Fruit fly (Drosophila melanogaster): Measurements from ENCODE around the gene Polr1D.

The Polr1D gene

dm6 chr2L:19098668-19099067 is 36.4 kb downstream of the Polr1D start:
- TF ChIP-seq CG4496 (GFP tag; IDR thresholded peaks at IDR 0.05) (no peak), CG10348 (GFP tag; IDR thresholded peaks at IDR 0.05) (no peak), CG14655 (GFP tag; optimal IDR thresholded peaks at IDR 0.05) (no peak), CG13204 (GFP tag; optimal IDR thresholded peaks at IDR 0.05) (no peak), CG34367 (tag; optimal IDR thresholded peaks at IDR 0.05) (no peak), rn (GFP tag; IDR thresholded peaks at IDR 0.05) (no peak), Pif1A (GFP tag; optimal IDR thresholded peaks at IDR 0.05) (no peak), CG17806 (tag; optimal IDR thresholded peaks at IDR 0.05) (no peak), CG12605 (GFP tag; IDR thresholded peaks at IDR 0.05) (no peak), Snoo (tag; optimal IDR thresholded peaks at IDR 0.05) (no peak), D1 (tag; optimal IDR thresholded peaks at IDR 0.05) (no peak), CG9948 (tag; optimal IDR thresholded peaks at IDR 0.05) (no peak), gl (tag; optimal IDR thresholded peaks at IDR 0.05) (no peak), EcR (GFP tag; optimal IDR thresholded peaks at IDR 0.05) (no peak), CG8159 (tag; optimal IDR thresholded peaks at IDR 0.05) (no peak)

DNA sequence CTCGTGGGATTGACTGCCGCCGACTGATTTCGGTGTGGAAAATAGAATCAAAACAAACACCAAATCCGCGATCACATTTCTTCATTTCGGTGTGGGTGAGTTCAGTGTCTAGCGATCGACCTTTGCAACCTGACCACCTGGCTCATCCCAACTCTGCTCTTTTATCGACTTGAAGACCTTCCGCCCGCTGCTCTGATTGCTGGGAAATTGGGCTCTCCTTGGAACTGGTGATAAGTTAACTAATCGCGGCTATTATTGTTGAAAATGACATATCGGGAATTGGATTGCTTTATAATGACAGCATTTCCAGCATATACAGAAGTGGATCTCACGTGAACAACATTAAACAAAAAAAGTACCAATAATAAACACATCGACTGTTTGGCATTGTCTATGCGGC is 37.7 kb downstream of the Polr1D start:
- no peak for TF ChIP-seq CG8301 (tag; optimal IDR thresholded peaks at IDR 0.05)
- TF ChIP-seq CG34367 (tag; optimal IDR thresholded peaks at IDR 0.05): no peak
- TF ChIP-seq CG32121 (GFP tag; IDR thresholded peaks at IDR 0.05): no peak
- TF ChIP-seq Pif1A (GFP tag; optimal IDR thresholded peaks at IDR 0.05): no peak
- TF ChIP-seq Ets98B (GFP tag; IDR thresholded peaks at IDR 0.05): no peak
- no peak for TF ChIP-seq CG4496 (GFP tag; IDR thresholded peaks at IDR 0.05)
- no peak for TF ChIP-seq Snoo (tag; optimal IDR thresholded peaks at IDR 0.05)
- TF ChIP-seq CG13204 (GFP tag; optimal IDR thresholded peaks at IDR 0.05): no peak
- TF ChIP-seq CG17806 (tag; optimal IDR thresholded peaks at IDR 0.05): no peak
- no peak for TF ChIP-seq EcR (GFP tag; optimal IDR thresholded peaks at IDR 0.05)
- no peak for TF ChIP-seq CG14655 (GFP tag; optimal IDR thresholded peaks at IDR 0.05)

DNA sequence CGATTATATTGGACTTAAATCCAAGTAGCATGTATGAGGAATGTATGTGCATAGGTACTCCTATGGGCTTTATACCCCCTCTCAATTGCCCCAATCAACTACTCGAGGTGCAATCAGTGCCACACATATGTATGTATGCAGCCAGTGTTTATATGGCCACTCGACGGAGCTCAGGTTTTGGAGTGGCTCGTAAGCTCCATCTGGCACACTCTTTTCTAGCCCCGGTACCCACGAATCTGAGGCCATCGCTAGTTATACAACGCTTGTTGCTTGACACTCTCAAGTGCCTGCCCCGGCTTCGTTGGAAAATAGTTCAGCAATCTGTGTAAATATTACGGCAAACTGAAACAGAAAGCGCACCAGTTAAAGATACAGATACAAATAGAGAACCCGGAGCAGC is 38.7 kb downstream of the Polr1D start:
- no peak for TF ChIP-seq CG34367 (tag; optimal IDR thresholded peaks at IDR 0.05)

dm6 chr2L:19093868-19094267 is 41.2 kb downstream of the Polr1D start:
- no peak for TF ChIP-seq D1 (tag; optimal IDR thresholded peaks at IDR 0.05)
- TF ChIP-seq CG32121 (GFP tag; IDR thresholded peaks at IDR 0.05): no peak
- TF ChIP-seq CG12605 (GFP tag; IDR thresholded peaks at IDR 0.05): no peak
- TF ChIP-seq CG8159 (tag; optimal IDR thresholded peaks at IDR 0.05): no peak
- no peak for TF ChIP-seq Snoo (tag; optimal IDR thresholded peaks at IDR 0.05)
- no peak for TF ChIP-seq EcR (GFP tag; optimal IDR thresholded peaks at IDR 0.05)
- no peak for TF ChIP-seq CG13204 (GFP tag; optimal IDR thresholded peaks at IDR 0.05)
- TF ChIP-seq gl (tag; optimal IDR thresholded peaks at IDR 0.05): no peak
- TF ChIP-seq CG17806 (tag; optimal IDR thresholded peaks at IDR 0.05): no peak
- TF ChIP-seq Pif1B (GFP tag; optimal IDR thresholded peaks at IDR 0.05): no peak
- TF ChIP-seq CG14655 (GFP tag; optimal IDR thresholded peaks at IDR 0.05): no peak

DNA sequence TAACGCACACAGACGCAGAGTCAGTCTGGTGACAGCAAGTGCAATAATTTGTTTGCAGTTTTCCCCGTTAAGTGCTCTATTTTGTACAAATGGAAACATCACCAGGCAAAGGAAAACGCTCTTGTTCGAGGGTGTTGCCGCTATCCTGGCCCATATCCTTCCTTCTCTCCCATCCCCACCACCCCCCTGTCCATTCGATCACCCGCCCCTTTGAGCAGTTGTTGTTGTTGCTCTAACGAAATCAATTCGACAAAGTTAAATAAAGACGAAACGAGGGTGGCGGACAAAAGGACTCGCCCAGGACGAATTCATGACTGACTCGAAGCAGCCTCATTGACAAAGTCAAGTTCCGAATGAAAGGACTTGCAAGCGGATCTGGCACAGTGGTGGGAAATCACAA is 45.6 kb downstream of the Polr1D start:
- no peak for TF ChIP-seq CG34367 (tag; optimal IDR thresholded peaks at IDR 0.05)
- no peak for TF ChIP-seq CG9948 (tag; optimal IDR thresholded peaks at IDR 0.05)
- no peak for TF ChIP-seq CG17806 (tag; optimal IDR thresholded peaks at IDR 0.05)
- no peak for TF ChIP-seq fd96Ca (GFP tag; IDR thresholded peaks at IDR 0.05)
- no peak for TF ChIP-seq EcR (GFP tag; optimal IDR thresholded peaks at IDR 0.05)
- no peak for TF ChIP-seq CG8159 (tag; optimal IDR thresholded peaks at IDR 0.05)
- no peak for TF ChIP-seq rn (GFP tag; IDR thresholded peaks at IDR 0.05)
- TF ChIP-seq Snoo (tag; optimal IDR thresholded peaks at IDR 0.05): no peak
- no peak for TF ChIP-seq Ets98B (GFP tag; IDR thresholded peaks at IDR 0.05)

DNA sequence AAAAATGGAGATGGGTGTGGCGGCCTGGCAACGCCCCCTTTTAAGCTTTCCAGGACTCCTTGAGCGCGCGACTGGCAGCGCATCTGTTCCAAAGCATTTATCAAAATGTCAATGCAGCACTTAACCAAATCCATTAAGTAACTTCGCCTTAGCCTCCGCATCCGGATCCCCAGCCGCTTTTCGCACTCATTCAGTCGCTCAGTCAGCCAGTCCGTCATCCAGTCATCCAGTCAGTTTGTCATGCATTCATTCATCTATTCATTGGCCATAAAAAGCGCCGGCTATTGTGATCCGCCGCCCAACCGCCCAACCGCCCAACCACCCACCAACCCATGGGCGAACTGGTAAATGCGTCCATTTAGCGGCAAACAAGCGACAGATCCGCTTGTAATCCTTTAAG is 46.1 kb downstream of the Polr1D start:
- no peak for TF ChIP-seq Pif1B (GFP tag; optimal IDR thresholded peaks at IDR 0.05)
- no peak for TF ChIP-seq CG9948 (tag; optimal IDR thresholded peaks at IDR 0.05)
- TF ChIP-seq CG8301 (tag; optimal IDR thresholded peaks at IDR 0.05): no peak
- TF ChIP-seq CG14655 (GFP tag; optimal IDR thresholded peaks at IDR 0.05): no peak
- no peak for TF ChIP-seq CG15710 (tag; optimal IDR thresholded peaks at IDR 0.05)
- no peak for TF ChIP-seq CG13204 (GFP tag; optimal IDR thresholded peaks at IDR 0.05)
- no peak for TF ChIP-seq D1 (tag; optimal IDR thresholded peaks at IDR 0.05)
- no peak for TF ChIP-seq CG10348 (GFP tag; IDR thresholded peaks at IDR 0.05)
- no peak for TF ChIP-seq CG8159 (tag; optimal IDR thresholded peaks at IDR 0.05)
- TF ChIP-seq gl (tag; optimal IDR thresholded peaks at IDR 0.05): no peak
- no peak for TF ChIP-seq CG4496 (GFP tag; IDR thresholded peaks at IDR 0.05)
- no peak for TF ChIP-seq CG12605 (GFP tag; IDR thresholded peaks at IDR 0.05)
- TF ChIP-seq fd96Ca (GFP tag; IDR thresholded peaks at IDR 0.05): no peak
- no peak for TF ChIP-seq EcR (GFP tag; optimal IDR thresholded peaks at IDR 0.05)
- TF ChIP-seq CG34367 (tag; optimal IDR thresholded peaks at IDR 0.05): no peak
- TF ChIP-seq Pif1A (GFP tag; optimal IDR thresholded peaks at IDR 0.05): no peak
- no peak for TF ChIP-seq rn (GFP tag; IDR thresholded peaks at IDR 0.05)
- TF ChIP-seq Ets98B (GFP tag; IDR thresholded peaks at IDR 0.05): no peak
- no peak for TF ChIP-seq CG17806 (tag; optimal IDR thresholded peaks at IDR 0.05)
- TF ChIP-seq CG32121 (GFP tag; IDR thresholded peaks at IDR 0.05): no peak

- TF ChIP-seq CG13204 (GFP tag; optimal IDR thresholded peaks at IDR 0.05) (no peak), Pif1A (GFP tag; optimal IDR thresholded peaks at IDR 0.05) (no peak), CG8301 (tag; optimal IDR thresholded peaks at IDR 0.05) (no peak), CG34367 (tag; optimal IDR thresholded peaks at IDR 0.05) (no peak), Ets98B (GFP tag; IDR thresholded peaks at IDR 0.05) (no peak), CG17806 (tag; optimal IDR thresholded peaks at IDR 0.05) (no peak), gl (tag; optimal IDR thresholded peaks at IDR 0.05) (no peak), Snoo (tag; optimal IDR thresholded peaks at IDR 0.05) (no peak), CG15710 (tag; optimal IDR thresholded peaks at IDR 0.05) (no peak), CG4496 (GFP tag; IDR thresholded peaks at IDR 0.05) (no peak), CG10348 (GFP tag; IDR thresholded peaks at IDR 0.05) (no peak), rn (GFP tag; IDR thresholded peaks at IDR 0.05) (no peak), D1 (tag; optimal IDR thresholded peaks at IDR 0.05) (no peak), CG14655 (GFP tag; optimal IDR thresholded peaks at IDR 0.05) (no peak)
Measured at dm6 chr2L:19083320-19083764, 51.7 kb downstream of the Polr1D start.
